Fruit fly (Drosophila melanogaster) whole organism, prepupa: ENCODE data around the gene pzg.

Experiments
- Blimp-1 ChIP-seq: fragments of 200-800 bp; sonication (Bioruptor generic); optimal IDR thresholded peaks from 3 replicates; lab custom pipeline; 2017; ENCODE audit warnings: missing biosample characterization, missing genetic modification characterization, mild to moderate bottlenecking, moderate library complexity, missing genetic modification reagents
- CG15336 ChIP-seq: fragments of 200-800 bp; sonication (Bioruptor generic); IDR thresholded peaks from 2 replicates; pipeline ENCODE4 v1.3.6; 2022; ENCODE audit warnings: missing biosample characterization, missing genetic modification characterization
- CG3032 ChIP-seq: fragments of 200-800 bp; optimal IDR thresholded peaks from 2 replicates; lab custom pipeline; 2019; ENCODE audit warnings: missing biosample characterization, mild to moderate bottlenecking, missing genetic modification characterization, moderate library complexity
- CG7368 ChIP-seq: fragments of 200-800 bp; sonication (Bioruptor generic); optimal IDR thresholded peaks from 3 replicates; lab custom pipeline; 2016; ENCODE audit warnings: missing biosample characterization, missing genetic modification characterization
- CG9139 ChIP-seq: fragments of 200-800 bp; sonication (Bioruptor generic); optimal IDR thresholded peaks from 3 replicates; lab custom pipeline; 2017; ENCODE audit warnings: missing biosample characterization, mild to moderate bottlenecking, missing genetic modification characterization
- Lpt ChIP-seq: fragments of 200-800 bp; sonication (Bioruptor generic); optimal IDR thresholded peaks from 3 replicates; lab custom pipeline; 2016; ENCODE audit warnings: missing biosample characterization, missing genetic modification characterization
- Smox ChIP-seq: fragments of 200-800 bp; sonication (Bioruptor generic); optimal IDR thresholded peaks from 3 replicates; lab custom pipeline; 2016; ENCODE audit warnings: missing biosample characterization, missing genetic modification characterization
- Sox102F ChIP-seq: fragments of 200-800 bp; sonication (Bioruptor generic); optimal IDR thresholded peaks from 2 replicates; lab custom pipeline; 2016; ENCODE audit warnings: missing biosample characterization, mild to moderate bottlenecking, missing genetic modification characterization
- achi ChIP-seq: fragments of 200-800 bp; sonication (Bioruptor generic); optimal IDR thresholded peaks from 3 replicates; lab custom pipeline; 2016; ENCODE audit warnings: missing biosample characterization, missing genetic modification characterization
- ss ChIP-seq, 2 experiments: fragments of 200-800 bp; sonication (Bioruptor generic); optimal IDR thresholded peaks; 2 replicates in 1 of 2; 3 replicates in 1 of 2; lab custom pipeline; 2017 to 2018; ENCODE audit warnings: mild to moderate bottlenecking in 2 of 2, missing biosample characterization in 2 of 2, missing genetic modification characterization in 2 of 2, moderate library complexity in 1 of 2
- svp ChIP-seq: fragments of 200-800 bp; sonication (Bioruptor generic); peaks from one replicate; lab custom pipeline; 2016; ENCODE audit warnings: missing biosample characterization, missing genetic modification characterization

DNA sequence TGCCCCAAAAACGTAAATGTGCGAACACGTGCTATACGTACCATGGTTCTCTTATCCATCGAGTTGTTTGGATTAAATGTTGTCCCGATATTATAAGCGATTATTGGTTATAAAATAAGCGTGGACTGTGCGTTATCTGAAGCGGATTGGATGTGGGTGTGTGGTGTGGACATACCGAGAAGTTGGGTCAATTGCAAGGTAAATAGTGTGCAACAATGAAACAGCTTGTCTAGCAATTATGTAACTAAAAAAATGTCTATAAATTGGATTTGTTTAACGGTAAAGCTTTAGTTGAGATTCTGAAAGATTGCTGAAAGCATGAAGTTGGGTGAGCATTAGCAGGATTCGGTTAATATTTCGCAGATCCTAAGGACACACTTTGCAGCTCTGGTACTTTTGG lies 28.2 kb upstream of the pzg start, which contains the start of gene CG43218:
- TF ChIP-seq Smox (GFP tag; lab: Kevin White, UChicago) (no peak), svp (no peak), Lpt (GFP tag; lab: Kevin White, UChicago) (no peak), CG3032 (tag; lab: Kevin White, UChicago) (no peak), CG7368 (no peak), Blimp-1 (no peak), Sox102F (GFP tag; lab: Kevin White, UChicago) (no peak), ss (GFP tag; optimal IDR thresholded peaks at IDR 0.05; lab: Kevin White, UChicago) (no peak), achi (GFP tag; lab: Kevin White, UChicago) (no peak), CG9139 (GFP tag; lab: Kevin White, UChicago) (no peak), CG15336 (GFP tag; lab: Robert Waterston, UW) (no peak)
